Fruit fly (Drosophila melanogaster) whole organism, prepupa: ENCODE results near the gene CG14431.

Experiments
- Blimp-1 ChIP-seq: fragments of 200-800 bp; sonication (Bioruptor generic); optimal IDR thresholded peaks from 3 replicates; lab custom pipeline; 2017; ENCODE audit warnings: missing biosample characterization, missing genetic modification characterization, mild to moderate bottlenecking, moderate library complexity, missing genetic modification reagents
- CG10669 ChIP-seq: fragments of 200-800 bp; sonication (Bioruptor generic); optimal IDR thresholded peaks from 3 replicates; lab custom pipeline; 2018; ENCODE audit warnings: missing biosample characterization, mild to moderate bottlenecking, missing genetic modification characterization, moderate library complexity
- CG11294 ChIP-seq: fragments of 200-800 bp; sonication (Bioruptor generic); IDR thresholded peaks from 2 replicates; pipeline ENCODE4 v1.3.6; 2022; ENCODE audit warnings: missing biosample characterization, missing genetic modification characterization
- CG11762 ChIP-seq: fragments of 200-800 bp; sonication (Bioruptor generic); optimal IDR thresholded peaks from 3 replicates; lab custom pipeline; 2016; ENCODE audit warnings: missing biosample characterization, missing genetic modification characterization; ENCODE audit not compliant: insufficient read depth
- CG15336 ChIP-seq: fragments of 200-800 bp; sonication (Bioruptor generic); IDR thresholded peaks from 2 replicates; pipeline ENCODE4 v1.3.6; 2022; ENCODE audit warnings: missing biosample characterization, missing genetic modification characterization
- CG16779 ChIP-seq: fragments of 200-800 bp; sonication (Bioruptor generic); optimal IDR thresholded peaks from 3 replicates; lab custom pipeline; 2017; ENCODE audit warnings: missing biosample characterization, mild to moderate bottlenecking, missing genetic modification characterization
- CG3032 ChIP-seq: fragments of 200-800 bp; optimal IDR thresholded peaks from 2 replicates; lab custom pipeline; 2019; ENCODE audit warnings: missing biosample characterization, mild to moderate bottlenecking, missing genetic modification characterization, moderate library complexity
- CG31627 ChIP-seq: fragments of 200-800 bp; sonication (Bioruptor generic); optimal IDR thresholded peaks from 3 replicates; lab custom pipeline; 2016; ENCODE audit warnings: missing biosample characterization, missing genetic modification characterization
- CG32006 ChIP-seq: fragments of 200-800 bp; sonication (Bioruptor generic); optimal IDR thresholded peaks from 3 replicates; lab custom pipeline; 2017; ENCODE audit warnings: missing biosample characterization, mild to moderate bottlenecking, missing genetic modification characterization
- CG34406 ChIP-seq: fragments of 200-800 bp; sonication (Bioruptor generic); optimal IDR thresholded peaks from 3 replicates; lab custom pipeline; 2016; ENCODE audit warnings: missing biosample characterization, missing genetic modification characterization
- CG3919 ChIP-seq: fragments of 200-800 bp; sonication (Bioruptor generic); optimal IDR thresholded peaks from 3 replicates; lab custom pipeline; 2016; ENCODE audit warnings: missing biosample characterization, missing genetic modification characterization
- CG4318 ChIP-seq: fragments of 200-800 bp; sonication (Bioruptor generic); optimal IDR thresholded peaks from 3 replicates; lab custom pipeline; 2017; ENCODE audit warnings: missing biosample characterization, mild to moderate bottlenecking, missing genetic modification characterization
- CG6163 ChIP-seq: fragments of 200-800 bp; sonication (Bioruptor generic); IDR thresholded peaks from 3 replicates; pipeline ENCODE4 v1.3.6; 2022; ENCODE audit warnings: missing biosample characterization, missing genetic modification characterization
- CG6276 ChIP-seq: fragments of 200-800 bp; sonication (Bioruptor generic); optimal IDR thresholded peaks from 2 replicates; lab custom pipeline; 2017; ENCODE audit warnings: missing biosample characterization, mild to moderate bottlenecking, missing genetic modification characterization
- CG6792 ChIP-seq: fragments of 200-800 bp; sonication (Bioruptor generic); optimal IDR thresholded peaks from 3 replicates; lab custom pipeline; 2016; ENCODE audit warnings: missing biosample characterization, missing genetic modification characterization
- CG6808 ChIP-seq: fragments of 200-800 bp; sonication (Bioruptor generic); optimal IDR thresholded peaks from 3 replicates; lab custom pipeline; 2017; ENCODE audit warnings: missing biosample characterization, missing genetic modification characterization, mild to moderate bottlenecking, moderate library complexity, missing genetic modification reagents
- CG7368 ChIP-seq: fragments of 200-800 bp; sonication (Bioruptor generic); optimal IDR thresholded peaks from 3 replicates; lab custom pipeline; 2016; ENCODE audit warnings: missing biosample characterization, missing genetic modification characterization
- CG8119 ChIP-seq: fragments of 200-800 bp; sonication (Bioruptor generic); IDR thresholded peaks from 3 replicates; pipeline ENCODE4 v1.3.6; 2022; ENCODE audit warnings: missing biosample characterization, missing genetic modification characterization
- CG8319 ChIP-seq: fragments of 200-800 bp; sonication (Bioruptor generic); optimal IDR thresholded peaks from 3 replicates; lab custom pipeline; 2016; ENCODE audit warnings: missing biosample characterization, missing genetic modification characterization
- CG8632 ChIP-seq: fragments of 200-800 bp; sonication (Bioruptor generic); optimal IDR thresholded peaks from 3 replicates; lab custom pipeline; 2016; ENCODE audit warnings: missing biosample characterization, missing genetic modification characterization
- Eip75B ChIP-seq: fragments of 200-800 bp; sonication (Bioruptor generic); optimal IDR thresholded peaks from 3 replicates; lab custom pipeline; 2016; ENCODE audit warnings: missing biosample characterization, missing genetic modification characterization
- Eip78C ChIP-seq: fragments of 200-800 bp; sonication (Bioruptor generic); peaks from one replicate; lab custom pipeline; 2016; ENCODE audit warnings: missing biosample characterization, missing genetic modification characterization
- Eip93F ChIP-seq: fragments of 200-800 bp; sonication (Bioruptor generic); optimal IDR thresholded peaks from 2 replicates; lab custom pipeline; 2016; ENCODE audit warnings: missing biosample characterization, mild to moderate bottlenecking, missing genetic modification characterization
- Ets21C ChIP-seq: fragments of 200-800 bp; sonication (Bioruptor generic); optimal IDR thresholded peaks from 3 replicates; lab custom pipeline; 2016; ENCODE audit warnings: missing biosample characterization, missing genetic modification characterization
- Gug ChIP-seq: fragments of 200-800 bp; sonication (Bioruptor generic); IDR thresholded peaks from 2 replicates; pipeline ENCODE4 v1.3.6; 2022; ENCODE audit warnings: missing biosample characterization, missing genetic modification characterization
- Hr39 ChIP-seq: fragments of 200-800 bp; sonication (Bioruptor generic); optimal IDR thresholded peaks from 2 replicates; lab custom pipeline; 2016; ENCODE audit warnings: missing biosample characterization, missing genetic modification characterization
- Hr4 ChIP-seq: fragments of 200-800 bp; sonication (Bioruptor generic); optimal IDR thresholded peaks from 3 replicates; lab custom pipeline; 2016; ENCODE audit warnings: missing biosample characterization, missing genetic modification characterization
- Met ChIP-seq: fragments of 200-800 bp; sonication (Bioruptor generic); optimal IDR thresholded peaks from 3 replicates; lab custom pipeline; 2016; ENCODE audit warnings: missing biosample characterization, missing genetic modification characterization
- OdsH ChIP-seq: fragments of 200-800 bp; sonication (Bioruptor generic); optimal IDR thresholded peaks from 3 replicates; lab custom pipeline; 2016; ENCODE audit warnings: missing biosample characterization, missing genetic modification characterization
- Smox ChIP-seq: fragments of 200-800 bp; sonication (Bioruptor generic); optimal IDR thresholded peaks from 3 replicates; lab custom pipeline; 2016; ENCODE audit warnings: missing biosample characterization, missing genetic modification characterization
- Sox15 ChIP-seq: fragments of 200-800 bp; sonication (Bioruptor generic); optimal IDR thresholded peaks from 3 replicates; lab custom pipeline; 2016; ENCODE audit warnings: missing biosample characterization, missing genetic modification characterization
- achi ChIP-seq: fragments of 200-800 bp; sonication (Bioruptor generic); optimal IDR thresholded peaks from 3 replicates; lab custom pipeline; 2016; ENCODE audit warnings: missing biosample characterization, missing genetic modification characterization
- acj6 ChIP-seq: fragments of 200-800 bp; sonication (Bioruptor generic); optimal IDR thresholded peaks from 3 replicates; lab custom pipeline; 2016; ENCODE audit warnings: missing biosample characterization, missing genetic modification characterization
- dac ChIP-seq: fragments of 200-800 bp; sonication (Bioruptor generic); optimal IDR thresholded peaks from 2 replicates; lab custom pipeline; 2017; ENCODE audit warnings: missing biosample characterization, mild to moderate bottlenecking, missing genetic modification characterization
- dsx ChIP-seq: fragments of 200-800 bp; optimal IDR thresholded peaks from 3 replicates; lab custom pipeline; 2019; ENCODE audit warnings: missing biosample characterization, mild to moderate bottlenecking, missing genetic modification characterization, moderate library complexity; ENCODE audit not compliant: poor library complexity, severe bottlenecking
- eg ChIP-seq: fragments of 200-800 bp; sonication (Bioruptor generic); IDR thresholded peaks from 3 replicates; pipeline ENCODE4 v1.3.6; 2022; ENCODE audit warnings: missing biosample characterization, missing genetic modification characterization
- esn ChIP-seq: fragments of 200-800 bp; sonication (Bioruptor generic); optimal IDR thresholded peaks from 2 replicates; lab custom pipeline; 2016; ENCODE audit warnings: missing biosample characterization, mild to moderate bottlenecking, missing genetic modification characterization, moderate library complexity
- fd59A ChIP-seq: fragments of 200-800 bp; sonication (Bioruptor generic); optimal IDR thresholded peaks from 2 replicates; lab custom pipeline; 2017; ENCODE audit warnings: missing biosample characterization, mild to moderate bottlenecking, missing genetic modification characterization, missing genetic modification reagents
- lz ChIP-seq: fragments of 200-800 bp; sonication (Bioruptor generic); optimal IDR thresholded peaks from 3 replicates; lab custom pipeline; 2016; ENCODE audit warnings: missing biosample characterization, missing genetic modification characterization
- net ChIP-seq: fragments of 200-800 bp; sonication (Bioruptor generic); optimal IDR thresholded peaks from 3 replicates; lab custom pipeline; 2016; ENCODE audit warnings: missing biosample characterization, missing genetic modification characterization
- pdm3 ChIP-seq: fragments of 200-800 bp; sonication (Bioruptor generic); optimal IDR thresholded peaks from 3 replicates; lab custom pipeline; 2016; ENCODE audit warnings: missing biosample characterization, missing genetic modification characterization
- spab ChIP-seq: fragments of 200-800 bp; sonication (Bioruptor generic); optimal IDR thresholded peaks from 2 replicates; lab custom pipeline; 2017; ENCODE audit warnings: missing biosample characterization, mild to moderate bottlenecking, missing genetic modification characterization, missing genetic modification reagents
- svp ChIP-seq: fragments of 200-800 bp; sonication (Bioruptor generic); peaks from one replicate; lab custom pipeline; 2016; ENCODE audit warnings: missing biosample characterization, missing genetic modification characterization
- topi ChIP-seq: fragments of 200-800 bp; sonication (Bioruptor generic); optimal IDR thresholded peaks from 3 replicates; lab custom pipeline; 2016; ENCODE audit warnings: missing biosample characterization, missing genetic modification characterization
- vri ChIP-seq: fragments of 200-800 bp; sonication (Bioruptor generic); optimal IDR thresholded peaks from 3 replicates; lab custom pipeline; 2016; ENCODE audit warnings: missing biosample characterization, mild to moderate bottlenecking, missing genetic modification characterization

Gene CG14431

DNA sequence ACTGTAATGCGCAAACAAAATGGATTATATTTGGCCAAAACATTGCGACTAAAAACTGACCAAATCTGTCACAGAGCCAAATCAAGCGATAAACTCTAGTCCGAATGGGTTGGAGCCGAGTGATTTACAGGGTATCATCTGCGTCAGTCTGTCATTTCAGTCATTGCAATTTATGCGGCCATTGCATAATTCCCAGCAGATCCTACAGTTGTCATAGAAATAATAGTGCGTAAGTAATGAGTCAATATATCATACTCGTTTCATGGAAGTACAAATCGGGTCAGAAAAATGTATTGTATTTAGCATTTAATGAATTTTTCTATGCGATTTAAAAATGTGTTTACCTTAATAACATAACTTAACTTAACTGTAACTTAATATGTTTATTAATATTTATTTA is 9.9 kb upstream of the CG14431 start:
- TF ChIP-seq Eip78C (GFP tag; lab: Kevin White, UChicago) (peak; percentile 40), Blimp-1 (GFP tag; lab: Kevin White, UChicago) (no peak), lz (no peak), acj6 (GFP tag; lab: Kevin White, UChicago) (no peak), CG15336 (GFP tag; lab: Robert Waterston, UW) (0 out of 2 replicates have a peak, but pooled peaks have one; percentile 24), CG6792 (GFP tag; lab: Kevin White, UChicago) (no peak), CG8632 (no peak), CG8119 (GFP tag; lab: Robert Waterston, UW) (0 out of 3 replicates have a peak, but pooled peaks have one; percentile 25)
- TF ChIP-seq, all 60 proteins: peak for 3

DNA sequence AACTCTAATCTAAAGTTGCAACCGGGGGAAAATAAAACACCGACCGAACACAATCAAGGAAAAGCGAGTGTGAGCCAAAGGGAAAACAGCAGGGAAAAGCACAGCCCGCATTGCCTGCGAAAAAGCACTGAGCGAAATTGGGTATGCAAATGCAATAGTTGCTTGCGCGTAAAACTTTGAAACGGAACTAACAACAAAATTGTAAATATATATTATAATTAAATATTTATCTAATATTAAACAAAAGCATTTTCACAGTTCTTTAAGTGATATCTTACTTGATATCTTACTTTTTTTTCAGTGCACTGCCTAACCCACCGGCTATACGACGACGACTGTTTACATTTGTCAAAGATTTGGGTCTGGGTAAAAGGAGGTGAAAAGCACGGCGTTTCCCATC is 1.4 kb upstream of the CG14431 start:
- TF ChIP-seq eg (peak; percentile 58; the same call in 2 of the 3 replicates), vri (GFP tag; lab: Kevin White, UChicago) (no peak), CG6276 (GFP tag; lab: Kevin White, UChicago) (peak; percentile 8), Hr4 (GFP tag; lab: Kevin White, UChicago) (peak; percentile 43), CG32006 (GFP tag; lab: Kevin White, UChicago) (peak; percentile 52), Gug (peak; percentile 17; the same call in 1 of the 2 replicates), CG10669 (GFP tag; lab: Kevin White, UChicago) (no peak), CG15336 (GFP tag; lab: Robert Waterston, UW) (peak; percentile 39; the same call in 1 of the 2 replicates)

DNA sequence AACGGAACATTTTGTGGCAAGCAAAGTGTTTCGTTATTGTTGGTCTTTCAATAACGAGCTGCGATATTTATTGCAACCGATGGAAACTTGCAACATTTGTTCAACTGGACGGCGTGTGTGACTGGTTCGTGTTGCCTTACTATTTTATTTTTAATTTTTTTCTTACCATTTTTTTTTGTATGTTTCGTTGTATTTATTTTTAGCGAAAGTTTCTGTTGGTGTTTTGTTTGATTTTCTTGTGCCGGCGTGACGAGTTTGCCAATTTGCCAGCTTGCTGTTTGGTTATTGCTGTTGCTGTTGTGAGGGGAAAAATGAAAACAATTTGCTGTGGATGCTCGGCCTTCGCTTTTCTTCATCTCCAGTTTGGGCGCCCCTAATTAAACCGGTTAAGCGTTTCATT is 1.1 kb downstream of the CG14431 start:
- TF ChIP-seq Gug (no peak), lz (no peak), CG4318 (GFP tag; lab: Kevin White, UChicago) (no peak), acj6 (GFP tag; lab: Kevin White, UChicago) (no peak), CG3919 (GFP tag; lab: Kevin White, UChicago) (no peak), CG31627 (no peak), CG8319 (no peak), CG8632 (no peak), spab (GFP tag; lab: Kevin White, UChicago) (no peak), Hr4 (GFP tag; lab: Kevin White, UChicago) (peak; percentile 19), CG6276 (GFP tag; lab: Kevin White, UChicago) (peak; percentile 57), topi (GFP tag; lab: Kevin White, UChicago) (no peak), Smox (GFP tag; lab: Kevin White, UChicago) (no peak), Met (GFP tag; lab: Kevin White, UChicago) (no peak), CG8119 (GFP tag; lab: Robert Waterston, UW) (peak; percentile 81), fd59A (no peak), CG32006 (GFP tag; lab: Kevin White, UChicago) (peak; percentile 12), Eip75B (GFP tag; lab: Kevin White, UChicago) (no peak), CG6792 (GFP tag; lab: Kevin White, UChicago) (no peak), OdsH (GFP tag; lab: Kevin White, UChicago) (no peak), pdm3 (GFP tag; lab: Kevin White, UChicago) (no peak), CG11294 (GFP tag; lab: Robert Waterston, UW) (no peak), CG15336 (GFP tag; lab: Robert Waterston, UW) (peak; percentile 62), svp (GFP tag; lab: Kevin White, UChicago) (no peak), achi (no peak), CG11762 (GFP tag; lab: Kevin White, UChicago) (no peak), net (GFP tag; lab: Kevin White, UChicago) (no peak), CG10669 (GFP tag; lab: Kevin White, UChicago) (no peak), CG3032 (no peak), eg (peak; percentile 77), CG6808 (no peak), dac (GFP tag; lab: Kevin White, UChicago) (no peak), CG34406 (GFP tag; lab: Kevin White, UChicago) (no peak), Eip93F (GFP tag; lab: Kevin White, UChicago) (no peak), Hr39 (GFP tag; lab: Kevin White, UChicago) (no peak), CG7368 (GFP tag; lab: Kevin White, UChicago) (no peak), esn (no peak), Blimp-1 (GFP tag; lab: Kevin White, UChicago) (no peak), CG16779 (tag; lab: Kevin White, UChicago) (no peak), Sox15 (GFP tag; lab: Kevin White, UChicago) (no peak), CG6163 (peak; percentile 42; the same call in 1 of the 3 replicates), dsx (GFP tag; lab: Kevin White, UChicago) (no peak), Eip78C (GFP tag; lab: Kevin White, UChicago) (peak; percentile 17), Ets21C (GFP tag; lab: Kevin White, UChicago) (no peak)
